Worm (Caenorhabditis elegans) whole organism, L4 larva: ENCODE data around the gene Y51H7C.9.

Experiments used
- F10B5.3 ChIP-seq: sonication (generic microtip); optimal IDR thresholded peaks from 2 replicates; lab custom pipeline; 2016; ENCODE audit warnings: mild to moderate bottlenecking, missing genetic modification characterization, missing compliant biosample characterization
- F26F4.8 ChIP-seq: fragments of 200-800 bp; sonication (Bioruptor generic); conservative IDR thresholded peaks from 2 replicates; pipeline ENCODE4 v1.3.6; 2022; ENCODE audit warnings: missing genetic modification characterization, missing compliant biosample characterization
- T26A8.4 ChIP-seq: fragments of 200-800 bp; sonication (Bioruptor generic); IDR thresholded peaks from 2 replicates; pipeline ENCODE4 v1.3.6; 2022; ENCODE audit warnings: missing genetic modification characterization, missing compliant biosample characterization
- Y5F2A.4 ChIP-seq: fragments of 200-800 bp; sonication (Bioruptor generic); optimal IDR thresholded peaks from 2 replicates; lab custom pipeline; 2018; ENCODE audit warnings: mild to moderate bottlenecking, missing genetic modification characterization, missing compliant biosample characterization
- ZK546.5 ChIP-seq, 2 experiments: sonication (generic microtip); optimal IDR thresholded peaks; 2 replicates each; lab custom pipeline; 2017; ENCODE audit warnings: missing biosample characterization in 2 of 2, missing genetic modification characterization in 2 of 2
- aly-2 ChIP-seq: sonication (generic microtip); optimal IDR thresholded peaks from 2 replicates; lab custom pipeline; 2018; ENCODE audit warnings: missing biosample characterization, missing genetic modification characterization
- ceh-28 ChIP-seq: fragments of 150-350 bp; optimal IDR thresholded peaks from 2 replicates; lab custom pipeline; 2014; ENCODE audit warnings: missing biosample characterization, missing genetic modification reagents, missing genetic modification characterization
- ceh-62 ChIP-seq: sonication (generic microtip); optimal IDR thresholded peaks from 2 replicates; lab custom pipeline; 2017; ENCODE audit warnings: missing biosample characterization, missing genetic modification characterization
- ceh-82 ChIP-seq: sonication (generic microtip); optimal IDR thresholded peaks from 2 replicates; lab custom pipeline; 2017; ENCODE audit warnings: missing biosample characterization, missing genetic modification characterization
- ctbp-1 ChIP-seq: fragments of 200-800 bp; sonication (Bioruptor generic); IDR thresholded peaks from 2 replicates; pipeline ENCODE4 v1.3.6; 2022; ENCODE audit warnings: missing genetic modification reagents, missing genetic modification characterization, missing compliant biosample characterization
- daf-12 ChIP-seq: fragments of 150-350 bp; optimal IDR thresholded peaks from 2 replicates; lab custom pipeline; 2014; ENCODE audit warnings: missing biosample characterization, missing genetic modification reagents, missing genetic modification characterization
- daf-16 ChIP-seq, 3 experiments: sonication (generic microtip); optimal IDR thresholded peaks; 2 replicates each; lab custom pipeline; 2016 to 2017; ENCODE audit warnings: missing genetic modification characterization in 3 of 3, missing genetic modification reagents in 3 of 3, mild to moderate bottlenecking in 2 of 3, missing compliant biosample characterization in 2 of 3, missing biosample characterization in 1 of 3, moderate library complexity in 1 of 3
- dmd-6 ChIP-seq: fragments of 200-800 bp; sonication (Bioruptor generic); IDR thresholded peaks from 2 replicates; pipeline ENCODE4 v1.3.6; 2022; ENCODE audit warnings: missing genetic modification reagents, missing genetic modification characterization, missing compliant biosample characterization
- dmd-8 ChIP-seq: fragments of 200-800 bp; sonication (Bioruptor generic); IDR thresholded peaks from 2 replicates; pipeline ENCODE4 v1.3.6; 2022; ENCODE audit warnings: missing genetic modification characterization, missing compliant biosample characterization
- dve-1 ChIP-seq: sonication (generic microtip); optimal IDR thresholded peaks from 2 replicates; lab custom pipeline; 2017; ENCODE audit warnings: antibody characterized with exemption, mild to moderate bottlenecking, missing genetic modification characterization, missing compliant biosample characterization; ENCODE audit not compliant: insufficient read depth
- fos-1 ChIP-seq: fragments of 150-350 bp; optimal IDR thresholded peaks from 2 replicates; lab custom pipeline; 2014; ENCODE audit warnings: missing biosample characterization, missing genetic modification characterization
- gei-8 ChIP-seq: fragments of 200-800 bp; sonication (Bioruptor generic); optimal IDR thresholded peaks from 2 replicates; lab custom pipeline; 2018; ENCODE audit warnings: mild to moderate bottlenecking, missing genetic modification characterization, missing compliant biosample characterization
- hif-1 ChIP-seq, 2 experiments: sonication (generic microtip); optimal IDR thresholded peaks; 2 replicates each; lab custom pipeline; 2016 to 2017; ENCODE audit warnings: missing compliant biosample characterization in 2 of 2, missing genetic modification characterization in 2 of 2, missing genetic modification reagents in 2 of 2, missing genotype in 2 of 2, mild to moderate bottlenecking in 1 of 2
- hlh-11 ChIP-seq: fragments of 200-800 bp; sonication (Bioruptor generic); optimal IDR thresholded peaks from 2 replicates; lab custom pipeline; 2018; ENCODE audit warnings: mild to moderate bottlenecking, missing genetic modification characterization, missing compliant biosample characterization
- hmg-1.1 ChIP-seq: fragments of 200-800 bp; sonication (Bioruptor generic); IDR thresholded peaks from 2 replicates; pipeline ENCODE4 v1.3.6; 2022; ENCODE audit warnings: missing genetic modification reagents, missing genetic modification characterization, missing compliant biosample characterization
- jun-1 ChIP-seq: fragments of 150-350 bp; optimal IDR thresholded peaks from 2 replicates; lab custom pipeline; 2014; ENCODE audit warnings: missing biosample characterization, missing genetic modification reagents, missing genetic modification characterization
- lin-1 ChIP-seq: fragments of 200-800 bp; sonication (Bioruptor generic); IDR thresholded peaks from 2 replicates; pipeline ENCODE4 v1.3.6; 2022; ENCODE audit warnings: missing genetic modification reagents, missing genetic modification characterization, missing compliant biosample characterization
- lin-38 ChIP-seq: fragments of 200-800 bp; sonication (Bioruptor generic); IDR thresholded peaks from 2 replicates; pipeline ENCODE4 v1.3.6; 2022; ENCODE audit warnings: missing genetic modification reagents, missing genetic modification characterization, missing compliant biosample characterization
- lsy-2 ChIP-seq, 2 experiments: fragments of 150-350 bp in 1 of 2; sonication (generic microtip) in 1 of 2; optimal IDR thresholded peaks; 2 replicates each; lab custom pipeline; 2014 to 2017; ENCODE audit warnings: missing biosample characterization in 2 of 2, missing genetic modification characterization in 2 of 2
- madf-9 ChIP-seq: fragments of 200-800 bp; sonication (Bioruptor generic); conservative IDR thresholded peaks from 2 replicates; pipeline ENCODE4 v1.3.6; 2022; ENCODE audit warnings: missing genetic modification reagents, missing genetic modification characterization, missing compliant biosample characterization
- mes-2 ChIP-seq: sonication (generic microtip); optimal IDR thresholded peaks from 2 replicates; lab custom pipeline; 2016; ENCODE audit warnings: missing genotype, mild to moderate bottlenecking, missing genetic modification characterization, missing compliant biosample characterization; ENCODE audit not compliant: poor library complexity, severe bottlenecking
- nhr-111 ChIP-seq: fragments of 200-800 bp; sonication (Bioruptor generic); optimal IDR thresholded peaks from 2 replicates; lab custom pipeline; 2018; ENCODE audit warnings: mild to moderate bottlenecking, missing genetic modification characterization, missing compliant biosample characterization
- nhr-28 ChIP-seq: fragments of 150-350 bp; optimal IDR thresholded peaks from 2 replicates; lab custom pipeline; 2014; ENCODE audit warnings: missing biosample characterization, missing genetic modification characterization
- nhr-41 ChIP-seq: fragments of 200-800 bp; sonication (Bioruptor generic); IDR thresholded peaks from 2 replicates; pipeline ENCODE4 v1.3.6; 2022; ENCODE audit warnings: missing genetic modification reagents, missing genetic modification characterization, missing compliant biosample characterization
- nhr-48 ChIP-seq: sonication (generic microtip); optimal IDR thresholded peaks from 2 replicates; lab custom pipeline; 2016; ENCODE audit warnings: mild to moderate bottlenecking, missing genetic modification characterization, missing compliant biosample characterization
- nhr-76 ChIP-seq: fragments of 150-350 bp; optimal IDR thresholded peaks from 2 replicates; lab custom pipeline; 2014; ENCODE audit warnings: missing biosample characterization, missing genetic modification characterization
- nhr-77 ChIP-seq: fragments of 150-350 bp; optimal IDR thresholded peaks from 2 replicates; lab custom pipeline; 2014; ENCODE audit warnings: missing biosample characterization, missing genetic modification characterization
- php-3 ChIP-seq: fragments of 200-800 bp; sonication (Bioruptor generic); IDR thresholded peaks from 2 replicates; pipeline ENCODE4 v1.3.6; 2022; ENCODE audit warnings: missing genetic modification reagents, missing genetic modification characterization, missing compliant biosample characterization
- pqm-1 ChIP-seq: sonication (generic microtip); optimal IDR thresholded peaks from 2 replicates; lab custom pipeline; 2017; ENCODE audit warnings: missing biosample characterization, missing genetic modification characterization
- rbr-2 ChIP-seq: sonication (generic microtip); optimal IDR thresholded peaks from 2 replicates; lab custom pipeline; 2016; ENCODE audit warnings: missing genotype, missing genetic modification characterization, missing compliant biosample characterization
- saeg-2 ChIP-seq: fragments of 200-800 bp; sonication (Bioruptor generic); IDR thresholded peaks from 2 replicates; pipeline ENCODE4 v1.3.6; 2022; ENCODE audit warnings: missing genetic modification reagents, missing genetic modification characterization, missing compliant biosample characterization
- sdz-12 ChIP-seq: fragments of 200-800 bp; sonication (Bioruptor generic); optimal IDR thresholded peaks from 2 replicates; lab custom pipeline; 2018; ENCODE audit warnings: mild to moderate bottlenecking, missing genetic modification characterization, missing compliant biosample characterization
- snpc-1.2 ChIP-seq: fragments of 200-800 bp; sonication (Bioruptor generic); IDR thresholded peaks from 2 replicates; pipeline ENCODE4 v1.3.6; 2022; ENCODE audit warnings: missing genetic modification reagents, missing genetic modification characterization, missing compliant biosample characterization
- snpc-4 ChIP-seq: fragments of 150-350 bp; optimal IDR thresholded peaks from 2 replicates; lab custom pipeline; 2014; ENCODE audit warnings: missing biosample characterization, missing genetic modification characterization
- unc-130 ChIP-seq: sonication (generic microtip); optimal IDR thresholded peaks from 2 replicates; lab custom pipeline; 2016; ENCODE audit warnings: missing genetic modification reagents, missing genetic modification characterization, missing compliant biosample characterization
- unc-62 ChIP-seq, 3 experiments: fragments of 150-350 bp in 1 of 3; sonication (generic microtip); optimal IDR thresholded peaks in 2 of 3; peaks in 1 of 3; 1 replicate in 1 of 3; 2 replicates in 2 of 3; lab custom pipeline; 2014 to 2017; ENCODE audit warnings: missing biosample characterization in 3 of 3, missing genetic modification characterization in 3 of 3, missing genetic modification reagents in 3 of 3, missing genotype in 1 of 3
- zfp-3 ChIP-seq: fragments of 200-800 bp; sonication (Bioruptor generic); conservative IDR thresholded peaks from 2 replicates; pipeline ENCODE4 v1.3.6; 2022; ENCODE audit warnings: missing genetic modification reagents, missing genetic modification characterization, missing compliant biosample characterization
- ztf-11 ChIP-seq: fragments of 150-350 bp; optimal IDR thresholded peaks from 2 replicates; lab custom pipeline; 2014; ENCODE audit warnings: missing biosample characterization, missing genetic modification characterization

The Y51H7C.9 gene

ce11 chrII:1386478-1386877 is 24.8 kb downstream of the Y51H7C.9 start, which contains the start of gene aat-7:
Gene aat-7, plus strand, starts transcription at chrII:1386870.
- TF ChIP-seq hlh-11 = peak; percentile 55
- peak; percentile 83 for TF ChIP-seq nhr-28 (tag; lab: Kevin White, UChicago)
- TF ChIP-seq dmd-8 (GFP tag; lab: Robert Waterston, UW) = no peak
- peak; percentile 74; the same call in 1 of the 2 replicates for TF ChIP-seq php-3 (GFP tag; lab: Robert Waterston, UW)
- TF ChIP-seq dmd-6 (GFP tag; lab: Robert Waterston, UW) = peak; percentile 87
- TF ChIP-seq mes-2 (tag; lab: Kevin White, UChicago) = no peak
- TF ChIP-seq nhr-77 = peak; percentile 37
- no peak for TF ChIP-seq hif-1 (tag; optimal IDR thresholded peaks at IDR 0.05; lab: Kevin White, UChicago)
- TF ChIP-seq pqm-1 = peak; percentile 79
- TF ChIP-seq, all 104 proteins: peak for 6

- TF ChIP-seq hlh-11 = no peak
- TF ChIP-seq gei-8 = no peak
- no peak for TF ChIP-seq nhr-48 (tag; lab: Kevin White, UChicago)
- TF ChIP-seq fos-1 (tag; lab: Kevin White, UChicago) = no peak
- TF ChIP-seq aly-2 (tag; lab: Kevin White, UChicago) = no peak
- no peak for TF ChIP-seq ceh-82
- no peak for TF ChIP-seq Y5F2A.4 (GFP tag; lab: Kevin White, UChicago)
- TF ChIP-seq F10B5.3 (tag; lab: Kevin White, UChicago) = no peak
- TF ChIP-seq hmg-1.1 (GFP tag; lab: Robert Waterston, UW) = no peak
- TF ChIP-seq nhr-111 (GFP tag; lab: Kevin White, UChicago) = no peak
- no peak for TF ChIP-seq rbr-2 (tag; lab: Kevin White, UChicago)
- no peak for TF ChIP-seq nhr-28 (tag; lab: Kevin White, UChicago)
- no peak for TF ChIP-seq daf-12 (tag; lab: Kevin White, UChicago)
Observed at ce11 chrII:1385280-1385679, 26.0 kb downstream of the Y51H7C.9 start, which contains the start of gene F54D12.7. Gene F54D12.7, minus strand, starts transcription at chrII:1385380.

- TF ChIP-seq saeg-2 (GFP tag; lab: Robert Waterston, UW) (no peak), lsy-2 (tag; optimal IDR thresholded peaks at IDR 0.05; lab: Kevin White, UChicago) (no peak), daf-16 (GFP tag; optimal IDR thresholded peaks at IDR 0.05; lab: Kevin White, UChicago) (no peak), daf-16 (tag; optimal IDR thresholded peaks at IDR 0.05; lab: Kevin White, UChicago) (no peak), mes-2 (tag; lab: Kevin White, UChicago) (no peak), unc-62 (GFP tag; optimal IDR thresholded peaks at IDR 0.05 in 1 of 2; lab: Kevin White, UChicago) (peak in 1 of 2 experiments; percentile 32), unc-62 (tag; optimal IDR thresholded peaks at IDR 0.05; lab: Kevin White, UChicago) (no peak), ceh-62 (tag; lab: Kevin White, UChicago) (no peak), ZK546.5 (tag; optimal IDR thresholded peaks at IDR 0.05; lab: Kevin White, UChicago) (no peak), snpc-4 (tag; lab: Kevin White, UChicago) (no peak), ceh-28 (tag; lab: Kevin White, UChicago) (no peak)
Observed at ce11 chrII:1381618-1382017, 29.7 kb downstream of the Y51H7C.9 start, which contains the start of gene F54D12.9. Gene F54D12.9, minus strand, starts transcription at chrII:1381718.

- TF ChIP-seq lin-38 (GFP tag; lab: Robert Waterston, UW) (no peak), madf-9 (GFP tag; lab: Robert Waterston, UW) (no peak), lin-1 (GFP tag; lab: Robert Waterston, UW) (no peak), dve-1 (tag; lab: Kevin White, UChicago) (no peak), ctbp-1 (no peak), ztf-11 (tag; lab: Kevin White, UChicago) (no peak), nhr-76 (tag; lab: Kevin White, UChicago) (no peak), F26F4.8 (no peak), unc-130 (GFP tag; lab: Kevin White, UChicago) (no peak), pqm-1 (no peak), sdz-12 (GFP tag; lab: Kevin White, UChicago) (no peak), hif-1 (tag; optimal IDR thresholded peaks at IDR 0.05; lab: Kevin White, UChicago) (no peak), nhr-41 (no peak), saeg-2 (GFP tag; lab: Robert Waterston, UW) (no peak), jun-1 (tag; lab: Kevin White, UChicago) (no peak), fos-1 (tag; lab: Kevin White, UChicago) (no peak), T26A8.4 (GFP tag; lab: Robert Waterston, UW) (no peak), snpc-1.2 (GFP tag; lab: Robert Waterston, UW) (no peak), dmd-6 (GFP tag; lab: Robert Waterston, UW) (no peak), zfp-3 (GFP tag; lab: Robert Waterston, UW) (no peak)
Observed at ce11 chrII:1378259-1378658, 33.0 kb downstream of the Y51H7C.9 start, which contains the start of gene F54D12.10. Gene F54D12.10, minus strand, starts transcription at chrII:1378359.
